Fruit fly (Drosophila melanogaster) whole organism, adult: ENCODE data around the gene Rrp5.

Experiments used
- CG11617 ChIP-seq: fragments of 200-800 bp; sonication (Bioruptor generic); optimal IDR thresholded peaks from 2 replicates; lab custom pipeline; 2017; ENCODE audit warnings: mild to moderate bottlenecking, missing biosample characterization, missing genetic modification reagents, missing genetic modification characterization
- CG12768 ChIP-seq: fragments of 200-800 bp; sonication (Bioruptor generic); optimal IDR thresholded peaks from 2 replicates; lab custom pipeline; 2017; ENCODE audit warnings: missing biosample characterization, missing genetic modification characterization, mild to moderate bottlenecking, moderate library complexity, missing genetic modification reagents
- CG14711 ChIP-seq: fragments of 200-800 bp; sonication (Bioruptor generic); optimal IDR thresholded peaks from 2 replicates; lab custom pipeline; 2018; ENCODE audit warnings: missing biosample characterization, mild to moderate bottlenecking, missing genetic modification characterization, moderate library complexity
- CG1620 ChIP-seq: fragments of 200-800 bp; sonication (Bioruptor generic); optimal IDR thresholded peaks from 2 replicates; lab custom pipeline; 2016; ENCODE audit warnings: missing biosample characterization, missing genetic modification characterization
- CG33017 ChIP-seq: fragments of 200-800 bp; sonication (Bioruptor generic); optimal IDR thresholded peaks from 2 replicates; lab custom pipeline; 2018; ENCODE audit warnings: missing biosample characterization, mild to moderate bottlenecking, missing genetic modification characterization, moderate library complexity
- CG5204 ChIP-seq: fragments of 200-800 bp; sonication (Bioruptor generic); optimal IDR thresholded peaks from 2 replicates; lab custom pipeline; 2016; ENCODE audit warnings: missing biosample characterization, missing genetic modification characterization
- CG7045 ChIP-seq: fragments of 200-800 bp; sonication (Bioruptor generic); optimal IDR thresholded peaks from 2 replicates; lab custom pipeline; 2017; ENCODE audit warnings: missing biosample characterization, mild to moderate bottlenecking, missing genetic modification characterization
- CG7101 ChIP-seq: fragments of 200-800 bp; sonication (Bioruptor generic); optimal IDR thresholded peaks from 2 replicates; lab custom pipeline; 2018; ENCODE audit warnings: missing biosample characterization, mild to moderate bottlenecking, missing genetic modification characterization, moderate library complexity
- Clk ChIP-seq: fragments of 200-800 bp; sonication (Bioruptor generic); optimal IDR thresholded peaks from 2 replicates; lab custom pipeline; 2017; ENCODE audit warnings: missing biosample characterization, missing genetic modification characterization
- Crg-1 ChIP-seq: fragments of 200-800 bp; sonication (Bioruptor generic); optimal IDR thresholded peaks from 2 replicates; lab custom pipeline; 2016; ENCODE audit warnings: missing biosample characterization, missing genetic modification characterization
- Hr96 ChIP-seq: fragments of 200-800 bp; sonication (Bioruptor generic); optimal IDR thresholded peaks from 2 replicates; lab custom pipeline; 2016; ENCODE audit warnings: missing biosample characterization, missing genetic modification characterization
- Mnt ChIP-seq: fragments of 200-800 bp; sonication (Bioruptor generic); optimal IDR thresholded peaks from 2 replicates; lab custom pipeline; 2016; ENCODE audit warnings: missing biosample characterization, mild to moderate bottlenecking, missing genetic modification characterization
- bab1 ChIP-seq: fragments of 200-800 bp; sonication (Bioruptor generic); optimal IDR thresholded peaks from 3 replicates; lab custom pipeline; 2019; ENCODE audit warnings: missing biosample characterization, mild to moderate bottlenecking, missing genetic modification characterization, moderate library complexity
- cic ChIP-seq: fragments of 200-800 bp; sonication (Bioruptor generic); optimal IDR thresholded peaks from 2 replicates; lab custom pipeline; 2017; ENCODE audit warnings: missing biosample characterization, mild to moderate bottlenecking, missing genetic modification characterization, moderate library complexity
- cnc ChIP-seq, 2 experiments: fragments of >200 bp; optimal IDR thresholded peaks; 2 replicates each; lab custom pipeline; 2017
- kay ChIP-seq: fragments of 200-800 bp; sonication (Bioruptor generic); peaks from one replicate; lab custom pipeline; 2016; ENCODE audit warnings: missing biosample characterization, missing genetic modification characterization, borderline replicate concordance
- ovo ChIP-seq: fragments of 200-800 bp; sonication (Bioruptor generic); optimal IDR thresholded peaks from 2 replicates; lab custom pipeline; 2016; ENCODE audit warnings: missing biosample characterization, missing genetic modification characterization
- pad ChIP-seq: fragments of 200-800 bp; sonication (Bioruptor generic); optimal IDR thresholded peaks from 3 replicates; lab custom pipeline; 2017; ENCODE audit warnings: missing biosample characterization, missing genetic modification characterization, mild to moderate bottlenecking, moderate library complexity, missing genetic modification reagents
- tj ChIP-seq: fragments of 200-800 bp; sonication (Bioruptor generic); optimal IDR thresholded peaks from 3 replicates; lab custom pipeline; 2017; ENCODE audit warnings: missing biosample characterization, mild to moderate bottlenecking, missing genetic modification characterization, moderate library complexity
- toe ChIP-seq: fragments of 200-800 bp; sonication (Bioruptor generic); optimal IDR thresholded peaks from 2 replicates; lab custom pipeline; 2016; ENCODE audit warnings: missing biosample characterization, missing genetic modification characterization

Rrp5 gene

dm6 chr3R:24297444-24298146, 35.5 kb downstream of the Rrp5 start:
- TF ChIP-seq CG1620 (no peak), cnc (optimal IDR thresholded peaks at IDR 0.05; lab: Kevin White, UChicago) (no peak), Crg-1 (no peak), CG7101 (no peak), CG5204 (GFP tag; lab: Kevin White, UChicago) (no peak), CG11617 (GFP tag; lab: Kevin White, UChicago) (no peak), Mnt (GFP tag; lab: Kevin White, UChicago) (no peak), tj (no peak)

DNA sequence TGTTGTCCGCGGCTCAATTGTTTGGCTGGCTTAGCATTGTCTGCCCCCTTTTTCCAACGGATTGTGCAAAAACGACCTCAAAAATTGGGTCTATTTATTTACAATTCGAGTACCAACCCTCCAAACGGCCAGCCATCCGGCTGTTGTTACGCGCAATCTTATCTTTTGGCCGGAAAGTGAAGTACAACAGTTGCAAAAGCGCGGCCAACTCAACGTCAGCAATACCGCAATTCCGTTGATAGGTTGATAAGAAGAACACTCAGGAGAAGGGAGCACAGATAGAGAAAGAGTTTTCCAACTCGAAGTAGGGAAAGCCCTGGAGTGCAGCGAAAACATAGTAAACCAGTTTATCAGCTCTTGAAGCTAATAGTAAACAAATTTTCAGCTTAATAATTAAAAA, 36.2 kb downstream of the Rrp5 start:
- TF ChIP-seq Mnt (GFP tag; lab: Kevin White, UChicago) (no peak), CG14711 (tag; lab: Kevin White, UChicago) (no peak), toe (no peak), cic (GFP tag; lab: Kevin White, UChicago) (peak; percentile 64), CG12768 (GFP tag; lab: Kevin White, UChicago) (no peak), kay (GFP tag; lab: Kevin White, UChicago) (peak; percentile 89)

DNA sequence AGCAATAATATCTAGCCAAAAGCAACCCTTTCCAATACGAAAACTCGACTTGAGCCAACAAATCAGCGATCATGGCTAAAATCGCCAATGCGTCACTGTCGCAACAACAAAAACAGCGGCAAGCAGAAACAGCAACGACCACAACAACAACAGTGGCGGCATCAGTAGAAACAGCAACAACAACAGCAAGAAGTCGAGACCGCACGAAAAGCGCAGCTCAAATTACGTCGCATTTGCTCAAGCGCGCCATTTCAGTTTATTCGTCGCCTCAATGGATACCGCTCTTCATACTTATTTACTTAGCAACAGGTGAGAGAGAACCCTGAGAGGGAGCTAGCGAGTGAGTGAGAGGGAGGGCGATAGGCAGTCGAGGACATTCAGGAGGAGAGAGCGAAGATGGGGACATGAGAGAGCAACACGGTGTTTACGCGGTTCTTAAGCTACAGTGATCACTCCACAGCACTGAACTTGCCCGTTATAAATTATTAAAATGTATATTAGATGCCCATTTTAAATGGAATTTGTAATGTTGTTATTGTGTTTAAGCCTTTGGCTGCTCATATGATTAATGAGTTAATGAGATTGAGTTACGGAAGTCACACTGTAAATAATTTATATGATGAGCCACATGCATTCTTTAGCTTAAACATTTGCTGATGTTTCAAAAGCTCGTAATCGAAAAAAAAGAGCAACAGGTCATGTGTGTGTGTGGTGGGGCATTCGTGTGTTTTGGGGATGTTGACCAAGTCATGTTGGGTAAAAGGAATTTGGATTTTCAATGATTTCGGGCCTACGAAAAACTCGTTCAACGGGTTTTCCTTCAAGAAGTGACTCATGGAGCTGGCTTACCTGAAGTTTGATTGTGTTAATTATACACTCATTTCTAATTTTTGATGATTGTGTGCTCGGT, 37.3 kb downstream of the Rrp5 start:
- peak; percentile 24 for TF ChIP-seq ovo
- no peak for TF ChIP-seq Clk (GFP tag; lab: Kevin White, UChicago)
- peak; percentile 85 for TF ChIP-seq CG33017 (tag; lab: Kevin White, UChicago)
- peak; percentile 87 for TF ChIP-seq CG1620
- peak; percentile 80 for TF ChIP-seq Crg-1
- peak; percentile 50 for TF ChIP-seq Mnt (GFP tag; lab: Kevin White, UChicago)
- peak; percentile 90 for TF ChIP-seq kay (GFP tag; lab: Kevin White, UChicago)
- peak; percentile 43 for TF ChIP-seq CG7045 (GFP tag; lab: Kevin White, UChicago)
- peak; percentile 57 for TF ChIP-seq CG11617 (GFP tag; lab: Kevin White, UChicago)
- TF ChIP-seq CG14711 (tag; lab: Kevin White, UChicago): peak; percentile 85
- no peak for TF ChIP-seq cnc (optimal IDR thresholded peaks at IDR 0.05; lab: Kevin White, UChicago)
- TF ChIP-seq CG12768 (GFP tag; lab: Kevin White, UChicago): peak; percentile 50
- peak; percentile 12 for TF ChIP-seq toe
- TF ChIP-seq Hr96: peak; percentile 66
- peak; percentile 93 for TF ChIP-seq tj
- TF ChIP-seq cic (GFP tag; lab: Kevin White, UChicago): no peak
- peak; percentile 95 for TF ChIP-seq bab1
- peak; percentile 5 for TF ChIP-seq CG5204 (GFP tag; lab: Kevin White, UChicago)
- TF ChIP-seq pad (GFP tag; lab: Kevin White, UChicago): peak; percentile 9
- peak; percentile 92 for TF ChIP-seq CG7101

DNA sequence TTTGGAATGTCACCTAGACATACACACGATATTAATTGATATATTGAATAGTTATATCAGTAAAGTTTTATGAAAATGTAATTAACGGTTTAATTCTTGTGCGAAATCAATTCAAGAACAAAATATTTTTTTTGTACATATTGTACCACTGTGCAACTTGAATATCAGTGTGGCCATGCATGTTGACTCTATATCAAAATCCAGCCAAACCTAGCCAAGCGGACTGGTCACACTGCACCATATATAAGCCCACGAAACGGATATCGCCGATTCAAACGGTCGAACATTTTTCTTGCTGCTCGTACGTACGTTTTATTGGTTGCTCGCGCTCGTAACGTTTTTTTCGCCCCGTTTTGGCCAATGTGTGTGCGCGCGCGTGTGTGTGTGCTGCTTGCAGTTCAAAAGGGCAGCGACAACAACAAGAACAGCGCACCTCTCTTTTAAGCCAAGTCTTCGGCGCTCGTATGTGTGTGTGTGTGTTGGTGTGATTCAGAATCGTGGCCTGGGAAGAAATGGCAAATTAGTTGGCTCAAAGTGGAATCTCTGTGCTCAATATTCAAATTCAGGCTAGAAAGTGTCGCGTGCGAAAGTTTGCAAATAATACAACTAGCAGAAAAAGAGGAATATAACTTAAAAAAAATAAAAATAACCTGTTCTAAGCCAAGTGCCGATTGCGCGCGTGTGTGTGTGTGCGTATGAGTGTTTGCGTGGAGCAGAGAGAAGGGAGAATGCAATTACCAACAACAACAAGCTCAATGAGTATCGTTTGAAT, 38.1 kb downstream of the Rrp5 start, which contains the start of gene crb:
Gene crb, plus strand, starts transcription at position 295 of the 772 bp plus-strand sequence.
- TF ChIP-seq pad (GFP tag; lab: Kevin White, UChicago): peak; percentile 34
- peak; percentile 4 for TF ChIP-seq CG14711 (tag; lab: Kevin White, UChicago)
- TF ChIP-seq CG33017 (tag; lab: Kevin White, UChicago): peak; percentile 24
- no peak for TF ChIP-seq Clk (GFP tag; lab: Kevin White, UChicago)
- TF ChIP-seq ovo: peak; percentile 63
- no peak for TF ChIP-seq CG5204 (GFP tag; lab: Kevin White, UChicago)
- TF ChIP-seq CG11617 (GFP tag; lab: Kevin White, UChicago): peak; percentile 16
- TF ChIP-seq tj: no peak
- TF ChIP-seq CG7101: peak; percentile 57
- TF ChIP-seq CG1620: peak; percentile 71
- TF ChIP-seq Mnt (GFP tag; lab: Kevin White, UChicago): peak; percentile 66
- TF ChIP-seq cic (GFP tag; lab: Kevin White, UChicago): peak; percentile 62
- TF ChIP-seq kay (GFP tag; lab: Kevin White, UChicago): no peak
- peak; percentile 55 for TF ChIP-seq Crg-1
- TF ChIP-seq bab1: peak; percentile 75
- peak; percentile 41 for TF ChIP-seq toe
- TF ChIP-seq Hr96: peak; percentile 56

DNA sequence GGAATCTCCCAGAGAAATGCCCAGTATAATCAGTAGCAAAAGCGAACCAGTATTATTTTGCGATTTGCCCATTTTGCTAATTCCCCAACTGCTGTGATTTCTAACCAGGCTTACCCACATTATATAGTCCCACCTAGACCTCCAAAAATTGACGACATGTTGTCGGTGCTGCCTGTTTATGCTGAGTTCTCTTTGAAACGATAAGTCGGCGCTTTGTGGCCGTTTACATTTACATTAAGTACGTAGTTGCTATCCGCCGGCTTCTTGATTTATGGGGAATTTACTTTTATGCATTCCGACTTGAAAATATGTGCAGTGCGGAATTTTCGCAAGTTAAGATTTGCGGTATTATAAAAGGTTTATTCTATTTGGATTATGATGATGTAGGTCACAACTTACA, 38.8 kb downstream of the Rrp5 start, which contains the start of gene CG5715:
Gene CG5715, minus strand, starts transcription at position 101 of the 400 bp plus-strand sequence.
- TF ChIP-seq CG7101 (no peak), Hr96 (no peak), kay (GFP tag; lab: Kevin White, UChicago) (no peak), CG5204 (GFP tag; lab: Kevin White, UChicago) (no peak), CG14711 (tag; lab: Kevin White, UChicago) (no peak), pad (GFP tag; lab: Kevin White, UChicago) (no peak), CG11617 (GFP tag; lab: Kevin White, UChicago) (no peak)
